Fruit fly (Drosophila melanogaster): Measurements from ENCODE around the gene comm2.

- TF ChIP-seq bcd (GFP tag; optimal IDR thresholded peaks at IDR 0.05), result no peak
- no peak for TF ChIP-seq nau (GFP tag; optimal IDR thresholded peaks at IDR 0.05)
- peak; percentile 65; the same call in 2 of the 3 replicates for TF ChIP-seq CG34224 (GFP tag; IDR thresholded peaks at IDR 0.05; ENCODE audit: partially characterized antibody)
- no peak for TF ChIP-seq sug (tag; optimal IDR thresholded peaks at IDR 0.05)
Measured at dm6 chr3L:15699626-15700337, at the start of gene comm2.
